Worm (Caenorhabditis elegans) whole organism, young adult: Measurements from ENCODE around the gene ptb-1.

Experiments
- Y67H2A.10 ChIP-seq: fragments of 200-800 bp; sonication (Bioruptor generic); conservative IDR thresholded peaks from 2 replicates; pipeline ENCODE4 v1.3.6; 2022; ENCODE audit warnings: missing genetic modification reagents, missing genetic modification characterization, missing compliant biosample characterization
- bed-1 ChIP-seq: fragments of 200-800 bp; sonication (Bioruptor generic); IDR thresholded peaks from 2 replicates; pipeline ENCODE4 v1.3.6; 2022; ENCODE audit warnings: missing genetic modification reagents, missing genetic modification characterization, missing compliant biosample characterization
- dpff-1 ChIP-seq: sonication (generic microtip); optimal IDR thresholded peaks from 2 replicates; lab custom pipeline; 2017; ENCODE audit warnings: mild to moderate bottlenecking, missing genetic modification characterization, missing compliant biosample characterization
- egl-44 ChIP-seq: fragments of 200-800 bp; sonication (Bioruptor generic); IDR thresholded peaks from 2 replicates; pipeline ENCODE4 v1.3.6; 2022; ENCODE audit warnings: missing genetic modification reagents, missing genetic modification characterization, missing compliant biosample characterization
- gei-17 ChIP-seq: fragments of 200-800 bp; sonication (Bioruptor generic); optimal IDR thresholded peaks from 2 replicates; lab custom pipeline; 2018; ENCODE audit warnings: mild to moderate bottlenecking, missing genetic modification characterization, missing compliant biosample characterization
- mxl-1 ChIP-seq: sonication (generic microtip); optimal IDR thresholded peaks from 2 replicates; lab custom pipeline; 2016; ENCODE audit warnings: missing genetic modification characterization, missing compliant biosample characterization
- nhr-27 ChIP-seq: fragments of 200-800 bp; sonication (Bioruptor generic); optimal IDR thresholded peaks from 2 replicates; lab custom pipeline; 2018; ENCODE audit warnings: mild to moderate bottlenecking, missing genetic modification characterization, moderate library complexity, missing compliant biosample characterization

- no peak for TF ChIP-seq Y67H2A.10 (GFP tag; lab: Robert Waterston, UW)
- no peak for TF ChIP-seq egl-44 (GFP tag; lab: Robert Waterston, UW)
- no peak for TF ChIP-seq dpff-1
- no peak for TF ChIP-seq nhr-27 (tag; lab: Kevin White, UChicago)
- TF ChIP-seq bed-1 (GFP tag; lab: Robert Waterston, UW): no peak
- TF ChIP-seq mxl-1 (tag; lab: Kevin White, UChicago): no peak
- TF ChIP-seq gei-17 (GFP tag; lab: Kevin White, UChicago): no peak
Observed at ce11 chrII:10627963-10628362, 47.4 kb upstream of the ptb-1 start, which contains the start of gene M28.8.
